Worm (Caenorhabditis elegans) whole organism, L2 larva: Measurements from ENCODE around the gene eps-8.

Experiments used
- elt-3 ChIP-seq: sonication (generic microtip); optimal IDR thresholded peaks from 2 replicates; lab custom pipeline; 2017; ENCODE audit warnings: missing biosample characterization, missing genetic modification characterization
- lin-39 ChIP-seq: fragments of 150-350 bp; optimal IDR thresholded peaks from 2 replicates; lab custom pipeline; 2014; ENCODE audit warnings: missing biosample characterization, missing genetic modification reagents, missing genetic modification characterization
- nhr-10 ChIP-seq: sonication (generic microtip); optimal IDR thresholded peaks from 2 replicates; lab custom pipeline; 2017; ENCODE audit warnings: missing biosample characterization, missing genetic modification characterization
- nhr-11 ChIP-seq: fragments of 150-350 bp; optimal IDR thresholded peaks from 2 replicates; lab custom pipeline; 2014; ENCODE audit warnings: missing biosample characterization, missing genetic modification characterization
- snpc-4 ChIP-seq: fragments of 150-350 bp; optimal IDR thresholded peaks from 2 replicates; lab custom pipeline; 2014; ENCODE audit warnings: missing biosample characterization, missing genetic modification characterization
- unc-62 ChIP-seq: fragments of 150-350 bp; optimal IDR thresholded peaks from 2 replicates; lab custom pipeline; 2014; ENCODE audit warnings: missing biosample characterization, missing genetic modification reagents, missing genetic modification characterization
- zag-1 ChIP-seq: fragments of 150-350 bp; optimal IDR thresholded peaks from 2 replicates; lab custom pipeline; 2014; ENCODE audit warnings: missing biosample characterization, missing genetic modification characterization
- ztf-11 ChIP-seq: sonication (generic microtip); optimal IDR thresholded peaks from 2 replicates; lab custom pipeline; 2017; ENCODE audit warnings: missing biosample characterization, missing genetic modification characterization
- ztf-4 ChIP-seq: fragments of 150-350 bp; optimal IDR thresholded peaks from 2 replicates; lab custom pipeline; 2014; ENCODE audit warnings: missing biosample characterization, missing genetic modification characterization

DNA sequence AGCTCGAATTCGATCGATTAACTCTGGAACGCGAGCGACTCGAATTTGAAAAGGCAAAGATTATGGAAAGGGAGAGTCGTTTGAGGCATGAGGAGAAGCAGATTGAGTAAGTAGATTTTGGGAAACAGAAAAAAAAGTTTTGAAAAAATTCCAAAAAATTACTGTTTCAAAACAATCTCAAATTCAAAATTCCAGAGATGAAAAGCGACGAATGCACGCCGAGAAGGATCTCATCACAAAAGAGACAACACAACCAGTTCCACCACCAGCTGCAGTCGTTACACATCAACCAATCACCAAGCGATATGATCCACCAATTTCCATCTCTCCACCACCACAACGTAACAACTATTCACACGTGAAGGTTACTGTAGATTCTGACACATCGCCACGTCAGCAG, 15.1 kb downstream of the eps-8 start:
- TF ChIP-seq elt-3 (no peak), nhr-10 (tag; lab: Kevin White, UChicago) (no peak), nhr-11 (no peak), ztf-11 (tag; lab: Kevin White, UChicago) (no peak), unc-62 (GFP tag; lab: Kevin White, UChicago) (no peak), lin-39 (tag; lab: Kevin White, UChicago) (no peak), snpc-4 (tag; lab: Kevin White, UChicago) (no peak), ztf-4 (tag; lab: Kevin White, UChicago) (no peak), zag-1 (tag; lab: Kevin White, UChicago) (no peak)
